Worm (Caenorhabditis elegans) whole organism, L2 larva: ENCODE measurements around the gene bath-36.
"Not testable (repeated sequence)": the region's sequence is repeated elsewhere in the genome, so short reads cannot be mapped to it uniquely, and the experiment has no call there.

Experiments used
- Y55F3AM.14 ChIP-seq: fragments of 200-800 bp; sonication (Bioruptor generic); optimal IDR thresholded peaks from 2 replicates; lab custom pipeline; 2018; ENCODE audit warnings: mild to moderate bottlenecking, missing genetic modification characterization, missing compliant biosample characterization
- ZK546.5 ChIP-seq: sonication (generic microtip); optimal IDR thresholded peaks from 2 replicates; lab custom pipeline; 2017; ENCODE audit warnings: missing biosample characterization, missing genetic modification characterization
- alr-1 ChIP-seq: fragments of 150-350 bp; optimal IDR thresholded peaks from 2 replicates; lab custom pipeline; 2014; ENCODE audit warnings: missing biosample characterization, missing genetic modification characterization
- aly-2 ChIP-seq: fragments of 150-350 bp; optimal IDR thresholded peaks from 2 replicates; lab custom pipeline; 2014; ENCODE audit warnings: missing biosample characterization, missing genetic modification characterization
- blmp-1 ChIP-seq: sonication (generic microtip); optimal IDR thresholded peaks from 2 replicates; lab custom pipeline; 2017; ENCODE audit warnings: missing genetic modification characterization, mild to moderate bottlenecking, missing compliant biosample characterization, antibody characterized with exemption, moderate library complexity; ENCODE audit not compliant: insufficient read depth
- ceh-16 ChIP-seq: fragments of 150-350 bp; optimal IDR thresholded peaks from 2 replicates; lab custom pipeline; 2014; ENCODE audit warnings: missing biosample characterization, missing genetic modification characterization
- ceh-82 ChIP-seq: fragments of 150-350 bp; optimal IDR thresholded peaks from 2 replicates; lab custom pipeline; 2014; ENCODE audit warnings: missing biosample characterization, missing genetic modification characterization
- crh-2 ChIP-seq: sonication (generic microtip); optimal IDR thresholded peaks from 2 replicates; lab custom pipeline; 2017; ENCODE audit warnings: missing biosample characterization, missing genetic modification characterization
- dmd-4 ChIP-seq: sonication (generic microtip); optimal IDR thresholded peaks from 2 replicates; lab custom pipeline; 2017; ENCODE audit warnings: missing biosample characterization, missing genetic modification characterization
- egl-27 ChIP-seq: sonication (generic microtip); optimal IDR thresholded peaks from 3 replicates; lab custom pipeline; 2017; ENCODE audit warnings: missing biosample characterization, missing genetic modification reagents, missing genetic modification characterization
- fos-1 ChIP-seq: fragments of 150-350 bp; optimal IDR thresholded peaks from 2 replicates; lab custom pipeline; 2014; ENCODE audit warnings: missing biosample characterization, missing genetic modification characterization
- gmeb-1 ChIP-seq: fragments of 150-350 bp; optimal IDR thresholded peaks from 2 replicates; lab custom pipeline; 2014; ENCODE audit warnings: missing biosample characterization, missing genetic modification characterization
- lin-11 ChIP-seq: fragments of 150-350 bp; sonication (generic microtip); optimal IDR thresholded peaks from 2 replicates; lab custom pipeline; 2014; ENCODE audit warnings: missing biosample characterization, missing genetic modification characterization, inconsistent platforms, mixed read lengths
- lin-13 ChIP-seq: fragments of 150-350 bp; optimal IDR thresholded peaks from 2 replicates; lab custom pipeline; 2014; ENCODE audit warnings: missing biosample characterization, missing genetic modification reagents, missing genetic modification characterization
- lin-39 ChIP-seq: fragments of 150-350 bp; optimal IDR thresholded peaks from 2 replicates; lab custom pipeline; 2014; ENCODE audit warnings: missing biosample characterization, missing genetic modification reagents, missing genetic modification characterization
- mab-5 ChIP-seq: fragments of 150-350 bp; optimal IDR thresholded peaks from 2 replicates; lab custom pipeline; 2014; ENCODE audit warnings: missing biosample characterization, missing genetic modification characterization
- nhr-10 ChIP-seq: sonication (generic microtip); optimal IDR thresholded peaks from 2 replicates; lab custom pipeline; 2017; ENCODE audit warnings: missing biosample characterization, missing genetic modification characterization
- nhr-11 ChIP-seq: fragments of 150-350 bp; optimal IDR thresholded peaks from 2 replicates; lab custom pipeline; 2014; ENCODE audit warnings: missing biosample characterization, missing genetic modification characterization
- nhr-23 ChIP-seq: fragments of 150-350 bp; optimal IDR thresholded peaks from 2 replicates; lab custom pipeline; 2014; ENCODE audit warnings: missing biosample characterization, missing genetic modification reagents, missing genetic modification characterization
- nhr-25 ChIP-seq: fragments of 150-350 bp; sonication (generic microtip); optimal IDR thresholded peaks from 3 replicates; lab custom pipeline; 2014; ENCODE audit warnings: missing biosample characterization, missing genetic modification characterization
- nhr-6 ChIP-seq: fragments of 150-350 bp; optimal IDR thresholded peaks from 2 replicates; lab custom pipeline; 2014; ENCODE audit warnings: missing biosample characterization, missing genetic modification characterization
- nhr-77 ChIP-seq: fragments of 150-350 bp; optimal IDR thresholded peaks from 2 replicates; lab custom pipeline; 2014; ENCODE audit warnings: missing biosample characterization, missing genetic modification characterization
- peb-1 ChIP-seq: fragments of 150-350 bp; optimal IDR thresholded peaks from 2 replicates; lab custom pipeline; 2014; ENCODE audit warnings: missing biosample characterization, missing genetic modification characterization
- skn-1 ChIP-seq: sonication (generic microtip); optimal IDR thresholded peaks from 2 replicates; lab custom pipeline; 2017; ENCODE audit warnings: missing biosample characterization, missing genetic modification characterization
- sma-3 ChIP-seq: sonication (generic microtip); optimal IDR thresholded peaks from 2 replicates; lab custom pipeline; 2016; ENCODE audit warnings: missing genetic modification reagents, missing genetic modification characterization, missing compliant biosample characterization
- sma-9 ChIP-seq, 2 experiments: fragments of 150-350 bp in 1 of 2; sonication (generic microtip) in 1 of 2; optimal IDR thresholded peaks; 2 replicates each; lab custom pipeline; 2014 to 2016; ENCODE audit warnings: missing genetic modification characterization in 2 of 2, mild to moderate bottlenecking in 1 of 2, missing biosample characterization in 1 of 2, missing compliant biosample characterization in 1 of 2, missing genetic modification reagents in 1 of 2, moderate library complexity in 1 of 2
- snpc-4 ChIP-seq: fragments of 150-350 bp; optimal IDR thresholded peaks from 2 replicates; lab custom pipeline; 2014; ENCODE audit warnings: missing biosample characterization, missing genetic modification characterization
- unc-39 ChIP-seq: fragments of 150-350 bp; optimal IDR thresholded peaks from 2 replicates; lab custom pipeline; 2014; ENCODE audit warnings: missing biosample characterization, missing genetic modification characterization
- unc-55 ChIP-seq: fragments of 150-350 bp; sonication (generic microtip); optimal IDR thresholded peaks from 3 replicates; lab custom pipeline; 2014; ENCODE audit warnings: missing biosample characterization, missing genetic modification reagents, missing genetic modification characterization
- unc-62 ChIP-seq: fragments of 150-350 bp; optimal IDR thresholded peaks from 2 replicates; lab custom pipeline; 2014; ENCODE audit warnings: missing biosample characterization, missing genetic modification reagents, missing genetic modification characterization
- zag-1 ChIP-seq: fragments of 150-350 bp; optimal IDR thresholded peaks from 2 replicates; lab custom pipeline; 2014; ENCODE audit warnings: missing biosample characterization, missing genetic modification characterization
- ztf-1 ChIP-seq: fragments of 200-800 bp; sonication (Bioruptor generic); conservative IDR thresholded peaks from 2 replicates; pipeline ENCODE4 v1.3.6; 2022; ENCODE audit warnings: missing genetic modification characterization, missing compliant biosample characterization
- ztf-11 ChIP-seq: sonication (generic microtip); optimal IDR thresholded peaks from 2 replicates; lab custom pipeline; 2017; ENCODE audit warnings: missing biosample characterization, missing genetic modification characterization
- ztf-4 ChIP-seq: fragments of 150-350 bp; optimal IDR thresholded peaks from 2 replicates; lab custom pipeline; 2014; ENCODE audit warnings: missing biosample characterization, missing genetic modification characterization

bath-36 gene

DNA sequence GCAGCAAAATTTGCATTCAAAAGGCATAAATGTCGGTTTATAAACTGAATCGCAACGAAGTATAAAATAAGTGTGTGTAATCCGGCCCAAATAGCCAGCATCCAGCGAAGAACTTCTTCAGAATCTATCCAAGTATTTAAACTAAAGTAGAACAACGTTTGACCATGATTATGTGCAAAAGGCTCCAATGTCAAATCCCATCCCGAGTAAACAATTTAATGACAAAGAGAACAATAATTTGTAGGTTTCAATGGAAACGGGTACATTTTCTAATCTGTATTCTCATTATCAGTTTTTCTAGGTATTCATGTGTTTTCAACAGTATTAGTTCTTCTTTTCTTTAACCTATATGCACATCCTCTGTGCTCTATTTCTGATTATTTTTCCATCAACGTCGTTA is 20.0 kb downstream of the bath-36 start, which contains the start of gene C41G6.12:
TSS of gene C41G6.12 (minus strand) at position 101 of the 400 bp plus-strand sequence.
- TF ChIP-seq snpc-4 (tag; lab: Kevin White, UChicago); sma-3 (GFP tag; lab: Kevin White, UChicago); lin-11 (tag; lab: Kevin White, UChicago): not testable (repeated sequence)

DNA sequence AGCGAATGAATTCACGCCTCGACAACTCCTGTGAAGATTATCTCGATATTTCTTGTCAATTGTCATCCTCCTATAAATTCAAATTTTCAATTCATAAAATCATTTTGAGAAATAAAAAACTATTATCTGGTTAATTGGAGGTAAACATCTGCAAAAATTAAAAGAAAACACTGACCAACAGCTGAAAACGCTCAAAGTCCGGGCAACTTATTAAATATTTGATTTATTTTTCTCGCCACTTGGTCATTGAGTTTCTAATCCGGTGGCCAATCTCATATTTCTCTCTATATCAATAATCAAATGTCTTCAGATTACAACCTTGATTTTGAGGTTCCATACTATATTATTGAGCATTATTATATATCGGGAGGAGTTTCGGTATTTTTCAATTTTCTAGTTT is 24.2 kb downstream of the bath-36 start, which contains the start of gene sri-24:
TSS of gene sri-24 (plus strand) at position 301 of the 400 bp plus-strand sequence.
- not testable (repeated sequence) for TF ChIP-seq ceh-82 (tag; lab: Kevin White, UChicago); unc-55 (GFP tag; lab: Kevin White, UChicago); nhr-6 (tag; lab: Kevin White, UChicago)

DNA sequence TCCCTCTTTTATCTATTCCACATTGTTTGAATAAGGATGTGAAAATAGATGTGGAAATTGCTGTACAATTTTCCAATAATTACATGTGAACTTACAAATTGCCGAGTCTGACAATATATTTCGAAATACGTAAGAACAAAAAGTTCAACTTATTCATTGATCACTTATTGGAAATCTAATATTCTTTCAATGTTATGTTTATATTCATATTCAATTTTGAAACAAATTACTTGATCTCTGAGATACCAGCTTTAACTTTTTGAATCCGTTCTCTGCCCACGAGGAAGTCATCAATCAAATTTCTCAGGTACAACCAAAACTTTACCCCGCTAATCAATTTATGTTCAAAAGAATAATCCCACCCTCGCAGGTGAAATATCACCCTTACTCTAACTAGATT is 27.5 kb downstream of the bath-36 start, which contains the start of gene sri-26:
TSS of gene sri-26 (plus strand) at position 301 of the 400 bp plus-strand sequence.
- TF ChIP-seq mab-5; ztf-4 (tag; lab: Kevin White, UChicago); zag-1 (tag; lab: Kevin White, UChicago): not testable (repeated sequence)

DNA sequence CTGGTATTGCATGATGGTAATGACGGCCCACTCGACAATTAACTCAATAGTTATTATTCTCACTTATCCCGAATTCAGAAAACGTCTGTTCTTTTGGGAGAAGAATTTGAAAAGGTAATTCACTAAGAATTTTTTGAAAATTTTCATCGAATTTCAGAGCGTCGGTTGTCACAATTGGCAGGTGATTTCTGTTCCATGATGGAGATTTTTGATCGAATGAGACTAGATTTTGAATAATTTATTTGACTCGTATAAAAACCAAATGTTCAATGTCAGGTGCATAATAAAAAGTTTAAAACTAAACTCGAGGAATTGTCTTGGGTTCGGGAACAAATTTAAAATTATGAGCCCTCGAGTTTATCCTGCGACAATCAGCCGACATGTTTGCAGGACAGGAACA is 29.0 kb downstream of the bath-36 start, which contains the start of gene sri-25:
TSS of gene sri-25 (plus strand) at position 301 of the 400 bp plus-strand sequence.
- TF ChIP-seq nhr-6 (tag; lab: Kevin White, UChicago) = no peak
- no peak for TF ChIP-seq zag-1 (tag; lab: Kevin White, UChicago)
- no peak for TF ChIP-seq dmd-4
- no peak for TF ChIP-seq nhr-77
- TF ChIP-seq ceh-16 = no peak
- no peak for TF ChIP-seq lin-39 (tag; lab: Kevin White, UChicago)
- TF ChIP-seq gmeb-1 = no peak
- TF ChIP-seq fos-1 (tag; lab: Kevin White, UChicago) = no peak
- TF ChIP-seq Y55F3AM.14 (GFP tag; lab: Kevin White, UChicago) = no peak
- TF ChIP-seq blmp-1 = no peak

DNA sequence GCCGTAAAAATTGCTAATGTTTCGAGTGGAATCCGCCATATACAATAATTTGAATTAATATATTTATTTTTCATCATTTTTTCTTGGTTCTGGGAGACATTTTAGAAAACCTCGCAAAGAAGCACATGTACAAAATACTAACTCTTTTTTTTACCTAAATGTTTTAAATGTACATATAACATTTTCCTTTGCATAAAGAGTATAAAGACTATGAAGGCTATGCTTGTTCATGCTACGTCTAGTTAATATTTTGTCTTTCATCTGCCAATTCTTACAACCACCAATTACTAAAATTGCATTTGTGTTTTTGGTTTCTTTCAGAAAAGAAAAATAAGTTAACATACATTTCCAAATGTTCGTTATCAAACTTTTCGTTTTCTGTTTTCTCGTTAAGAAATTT is 33.6 kb downstream of the bath-36 start, which contains the start of gene irld-25:
TSS of gene irld-25 (plus strand) at position 301 of the 400 bp plus-strand sequence.
- no peak for TF ChIP-seq aly-2 (tag; lab: Kevin White, UChicago)

DNA sequence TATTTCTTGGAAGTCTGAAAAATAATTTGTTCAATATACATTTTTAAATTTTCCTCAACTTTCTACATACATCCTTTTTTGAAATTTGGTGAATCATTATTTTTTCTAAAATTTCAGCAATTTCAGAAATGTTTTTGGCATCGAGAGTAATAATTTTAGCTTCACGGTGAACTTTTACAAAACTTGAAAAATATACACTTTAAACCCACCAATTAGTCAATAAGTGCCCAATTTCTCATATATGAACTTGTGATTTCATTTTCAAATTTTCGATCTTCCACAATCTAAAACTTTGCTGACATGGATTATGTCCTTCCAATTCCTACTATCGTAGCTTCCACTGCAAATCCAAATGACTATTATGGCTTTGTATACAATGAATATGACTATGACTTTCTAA is 36.0 kb downstream of the bath-36 start, which contains the start of gene srw-24:
TSS of gene srw-24 (plus strand) at position 301 of the 400 bp plus-strand sequence.
- TF ChIP-seq snpc-4 (tag; lab: Kevin White, UChicago) (no peak), ceh-82 (tag; lab: Kevin White, UChicago) (no peak), blmp-1 (no peak)

DNA sequence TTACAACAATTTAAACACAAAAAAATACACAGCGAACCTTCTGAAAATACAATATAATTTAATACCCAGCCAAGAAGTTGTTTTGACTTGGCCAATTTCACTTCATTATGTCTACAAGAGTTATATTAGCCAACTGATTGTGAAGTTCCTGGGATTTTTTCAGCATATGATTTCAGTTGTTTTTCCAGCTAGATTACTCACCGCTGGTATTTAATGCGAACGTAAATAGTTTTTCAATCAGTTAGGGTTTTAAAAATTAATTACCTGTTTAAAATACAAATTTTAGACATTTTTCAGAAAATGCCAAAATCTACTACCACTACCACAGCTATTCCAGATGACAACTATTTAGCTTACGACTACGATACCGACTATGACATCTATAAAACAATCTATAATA is 38.0 kb downstream of the bath-36 start, which contains the start of gene srw-14:
TSS of gene srw-14 (plus strand) at position 301 of the 400 bp plus-strand sequence.
- TF ChIP-seq aly-2 (tag; lab: Kevin White, UChicago) = no peak
- no peak for TF ChIP-seq crh-2 (tag; lab: Kevin White, UChicago)
- TF ChIP-seq ztf-11 (tag; lab: Kevin White, UChicago) = no peak
- TF ChIP-seq fos-1 (tag; lab: Kevin White, UChicago) = no peak
- TF ChIP-seq nhr-25 (tag; lab: Kevin White, UChicago) = no peak

DNA sequence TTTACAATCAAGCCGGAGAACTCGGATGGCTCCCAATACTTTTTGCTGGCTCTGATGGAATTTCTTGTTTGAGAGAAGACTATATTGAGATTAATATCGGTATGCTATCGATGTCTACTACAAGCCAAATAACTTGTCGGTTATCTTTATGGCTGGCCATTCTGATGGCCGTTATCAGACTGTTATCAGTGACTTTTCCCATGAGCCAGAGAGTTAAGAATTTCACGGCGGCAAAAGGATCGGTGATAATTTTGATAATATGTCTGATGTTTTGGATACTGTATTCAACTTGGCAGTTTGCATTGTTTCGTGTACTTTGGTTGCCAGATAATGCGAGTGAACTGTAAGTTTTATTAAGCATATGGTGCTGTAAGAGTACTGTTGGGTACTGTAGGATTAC is 38.5 kb downstream of the bath-36 start:
- TF ChIP-seq fos-1 (tag; lab: Kevin White, UChicago) = peak; percentile 74
- no peak for TF ChIP-seq nhr-10 (tag; lab: Kevin White, UChicago)
- TF ChIP-seq, all 48 proteins: peak for 1

DNA sequence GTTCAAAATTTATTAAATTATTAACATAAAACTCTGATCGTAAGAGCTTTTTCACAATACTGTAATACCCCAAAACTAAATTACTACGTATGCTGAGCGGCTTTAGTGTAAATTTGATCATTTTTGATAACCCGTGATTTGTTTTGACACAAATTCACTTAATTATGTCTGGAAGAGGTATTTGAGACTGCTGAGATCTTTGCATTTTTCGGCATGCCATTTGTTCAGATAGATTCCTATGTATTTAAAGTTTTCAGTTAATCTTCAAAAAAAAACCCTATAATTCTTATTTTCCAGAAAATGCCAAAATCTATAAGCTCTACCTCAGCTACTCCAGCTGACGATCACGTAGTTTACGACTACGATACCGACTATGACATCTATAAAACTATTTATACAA is 42.6 kb downstream of the bath-36 start, which contains the start of gene srw-15:
TSS of gene srw-15 (plus strand) at position 301 of the 400 bp plus-strand sequence.
- TF ChIP-seq unc-62 (GFP tag; lab: Kevin White, UChicago) (no peak), egl-27 (tag; lab: Kevin White, UChicago) (no peak), nhr-25 (tag; lab: Kevin White, UChicago) (no peak), mab-5 (no peak), ZK546.5 (tag; lab: Kevin White, UChicago) (no peak), crh-2 (tag; lab: Kevin White, UChicago) (no peak), sma-9 (GFP tag; optimal IDR thresholded peaks at IDR 0.05; lab: Kevin White, UChicago) (no peak), sma-9 (tag; optimal IDR thresholded peaks at IDR 0.05; lab: Kevin White, UChicago) (no peak), blmp-1 (no peak), alr-1 (tag; lab: Kevin White, UChicago) (no peak), ztf-11 (tag; lab: Kevin White, UChicago) (no peak), unc-39 (tag; lab: Kevin White, UChicago) (no peak), ztf-1 (GFP tag; lab: Robert Waterston, UW) (no peak), sma-3 (GFP tag; lab: Kevin White, UChicago) (no peak), lin-13 (GFP tag; lab: Kevin White, UChicago) (no peak), Y55F3AM.14 (GFP tag; lab: Kevin White, UChicago) (no peak), skn-1 (no peak), nhr-11 (tag; lab: Kevin White, UChicago) (no peak), nhr-23 (no peak), peb-1 (tag; lab: Kevin White, UChicago) (no peak)
- TF ChIP-seq, all 48 proteins: peak for 0
